Worm (Caenorhabditis elegans): Measurements from ENCODE around the gene ZK938.12.

The ZK938.12 gene

ce11 chrII:9831033-9831432 lies at the start of gene ZK938.12:
TSS of gene ZK938.12 (plus strand) at chrII:9831333.
- TF ChIP-seq cog-1 (tag; optimal IDR thresholded peaks at IDR 0.05) = no peak
- no peak for TF ChIP-seq flt-1 (GFP tag; IDR thresholded peaks at IDR 0.05)
- TF ChIP-seq med-1 (GFP tag; optimal IDR thresholded peaks at IDR 0.05; ENCODE audit: insufficient read depth) = no peak
- TF ChIP-seq T22C8.4 (GFP tag; IDR thresholded peaks at IDR 0.05) = no peak
- no peak for TF ChIP-seq ref-1 (GFP tag; conservative IDR thresholded peaks at IDR 0.05)
- TF ChIP-seq ztf-29 (GFP tag; IDR thresholded peaks at IDR 0.05) = no peak
- TF ChIP-seq klf-2 (GFP tag; conservative IDR thresholded peaks at IDR 0.05) = no peak
- TF ChIP-seq ztf-23 (GFP tag; IDR thresholded peaks at IDR 0.05) = no peak
- no peak for TF ChIP-seq tab-1 (GFP tag; IDR thresholded peaks at IDR 0.05)

- no peak for TF ChIP-seq klf-2 (GFP tag; conservative IDR thresholded peaks at IDR 0.05)
- no peak for TF ChIP-seq ztf-29 (GFP tag; IDR thresholded peaks at IDR 0.05)
- TF ChIP-seq T22C8.4 (GFP tag; IDR thresholded peaks at IDR 0.05) = no peak
- TF ChIP-seq cog-1 (tag; optimal IDR thresholded peaks at IDR 0.05) = no peak
- TF ChIP-seq med-1 (GFP tag; optimal IDR thresholded peaks at IDR 0.05; ENCODE audit: insufficient read depth) = no peak
- TF ChIP-seq ref-1 (GFP tag; conservative IDR thresholded peaks at IDR 0.05) = no peak
- TF ChIP-seq tab-1 (GFP tag; IDR thresholded peaks at IDR 0.05) = no peak
- no peak for TF ChIP-seq flt-1 (GFP tag; IDR thresholded peaks at IDR 0.05)
- no peak for TF ChIP-seq ztf-23 (GFP tag; IDR thresholded peaks at IDR 0.05)
Measured at ce11 chrII:9781842-9782241, 49.3 kb upstream of the ZK938.12 start, which contains the start of gene cyp-13A1. TSS of gene cyp-13A1 (minus strand) at chrII:9781997.

ce11 chrII:9782337-9782736 lies 48.8 kb upstream of the ZK938.12 start, which contains the start of gene T10B9.14:
TSS of gene T10B9.14 (minus strand) at chrII:9782437.
- TF ChIP-seq klf-2 (GFP tag; conservative IDR thresholded peaks at IDR 0.05) (no peak), flt-1 (GFP tag; IDR thresholded peaks at IDR 0.05) (no peak), cog-1 (tag; optimal IDR thresholded peaks at IDR 0.05) (no peak), tab-1 (GFP tag; IDR thresholded peaks at IDR 0.05) (no peak), med-1 (GFP tag; optimal IDR thresholded peaks at IDR 0.05; ENCODE audit: insufficient read depth) (no peak), T22C8.4 (GFP tag; IDR thresholded peaks at IDR 0.05) (no peak), ref-1 (GFP tag; conservative IDR thresholded peaks at IDR 0.05) (no peak), ztf-29 (GFP tag; IDR thresholded peaks at IDR 0.05) (no peak), ztf-23 (GFP tag; IDR thresholded peaks at IDR 0.05) (no peak)

ce11 chrII:9786215-9786614 lies 44.9 kb upstream of the ZK938.12 start:
- no peak for TF ChIP-seq ref-1 (GFP tag; conservative IDR thresholded peaks at IDR 0.05)
- TF ChIP-seq ztf-23 (GFP tag; IDR thresholded peaks at IDR 0.05) = no peak
- no peak for TF ChIP-seq flt-1 (GFP tag; IDR thresholded peaks at IDR 0.05)
- TF ChIP-seq T22C8.4 (GFP tag; IDR thresholded peaks at IDR 0.05) = no peak
- no peak for TF ChIP-seq klf-2 (GFP tag; conservative IDR thresholded peaks at IDR 0.05)
- no peak for TF ChIP-seq tab-1 (GFP tag; IDR thresholded peaks at IDR 0.05)
- no peak for TF ChIP-seq cog-1 (tag; optimal IDR thresholded peaks at IDR 0.05)
- no peak for TF ChIP-seq med-1 (GFP tag; optimal IDR thresholded peaks at IDR 0.05; ENCODE audit: insufficient read depth)
- TF ChIP-seq ztf-29 (GFP tag; IDR thresholded peaks at IDR 0.05) = no peak

- TF ChIP-seq cog-1 (tag; optimal IDR thresholded peaks at IDR 0.05) (no peak), med-1 (GFP tag; optimal IDR thresholded peaks at IDR 0.05; ENCODE audit: insufficient read depth) (no peak), flt-1 (GFP tag; IDR thresholded peaks at IDR 0.05) (no peak), tab-1 (GFP tag; IDR thresholded peaks at IDR 0.05) (no peak), ztf-29 (GFP tag; IDR thresholded peaks at IDR 0.05) (no peak), ref-1 (GFP tag; conservative IDR thresholded peaks at IDR 0.05) (no peak), klf-2 (GFP tag; conservative IDR thresholded peaks at IDR 0.05) (no peak), T22C8.4 (GFP tag; IDR thresholded peaks at IDR 0.05) (no peak), ztf-23 (GFP tag; IDR thresholded peaks at IDR 0.05) (no peak)
Measured at ce11 chrII:9787395-9788152, 43.6 kb upstream of the ZK938.12 start, which contains the start of gene cyp-13A2. TSS of gene cyp-13A2 (minus strand) at chrII:9787629.

- no peak for TF ChIP-seq ztf-23 (GFP tag; IDR thresholded peaks at IDR 0.05)
- no peak for TF ChIP-seq flt-1 (GFP tag; IDR thresholded peaks at IDR 0.05)
- no peak for TF ChIP-seq ref-1 (GFP tag; conservative IDR thresholded peaks at IDR 0.05)
- no peak for TF ChIP-seq tab-1 (GFP tag; IDR thresholded peaks at IDR 0.05)
- no peak for TF ChIP-seq ztf-29 (GFP tag; IDR thresholded peaks at IDR 0.05)
- TF ChIP-seq cog-1 (tag; optimal IDR thresholded peaks at IDR 0.05) = no peak
- no peak for TF ChIP-seq T22C8.4 (GFP tag; IDR thresholded peaks at IDR 0.05)
- TF ChIP-seq med-1 (GFP tag; optimal IDR thresholded peaks at IDR 0.05; ENCODE audit: insufficient read depth) = no peak
- TF ChIP-seq klf-2 (GFP tag; conservative IDR thresholded peaks at IDR 0.05) = no peak
Measured at ce11 chrII:9791185-9791584, 39.9 kb upstream of the ZK938.12 start.

ce11 chrII:9793197-9793596 lies 37.9 kb upstream of the ZK938.12 start, which contains the start of gene cyp-13A3:
TSS of gene cyp-13A3 (minus strand) at chrII:9793297.
- TF ChIP-seq tab-1 (GFP tag; IDR thresholded peaks at IDR 0.05) (no peak), med-1 (GFP tag; optimal IDR thresholded peaks at IDR 0.05; ENCODE audit: insufficient read depth) (no peak), ref-1 (GFP tag; conservative IDR thresholded peaks at IDR 0.05) (no peak), flt-1 (GFP tag; IDR thresholded peaks at IDR 0.05) (no peak), T22C8.4 (GFP tag; IDR thresholded peaks at IDR 0.05) (no peak), cog-1 (tag; optimal IDR thresholded peaks at IDR 0.05) (no peak), ztf-23 (GFP tag; IDR thresholded peaks at IDR 0.05) (no peak), ztf-29 (GFP tag; IDR thresholded peaks at IDR 0.05) (no peak), klf-2 (GFP tag; conservative IDR thresholded peaks at IDR 0.05) (no peak)

- no peak for TF ChIP-seq med-1 (GFP tag; optimal IDR thresholded peaks at IDR 0.05; ENCODE audit: insufficient read depth)
- TF ChIP-seq flt-1 (GFP tag; IDR thresholded peaks at IDR 0.05) = no peak
- TF ChIP-seq tab-1 (GFP tag; IDR thresholded peaks at IDR 0.05) = no peak
- no peak for TF ChIP-seq klf-2 (GFP tag; conservative IDR thresholded peaks at IDR 0.05)
- TF ChIP-seq cog-1 (tag; optimal IDR thresholded peaks at IDR 0.05) = no peak
- TF ChIP-seq ztf-29 (GFP tag; IDR thresholded peaks at IDR 0.05) = no peak
- no peak for TF ChIP-seq T22C8.4 (GFP tag; IDR thresholded peaks at IDR 0.05)
- no peak for TF ChIP-seq ztf-23 (GFP tag; IDR thresholded peaks at IDR 0.05)
- no peak for TF ChIP-seq ref-1 (GFP tag; conservative IDR thresholded peaks at IDR 0.05)
Measured at ce11 chrII:9797664-9798063, 33.5 kb upstream of the ZK938.12 start, which contains the start of gene cyp-13A4. TSS of gene cyp-13A4 (minus strand) at chrII:9797740.

- TF ChIP-seq ztf-23 (GFP tag; IDR thresholded peaks at IDR 0.05) = no peak
- no peak for TF ChIP-seq cog-1 (tag; optimal IDR thresholded peaks at IDR 0.05)
- TF ChIP-seq ztf-29 (GFP tag; IDR thresholded peaks at IDR 0.05) = no peak
- no peak for TF ChIP-seq T22C8.4 (GFP tag; IDR thresholded peaks at IDR 0.05)
- no peak for TF ChIP-seq klf-2 (GFP tag; conservative IDR thresholded peaks at IDR 0.05)
- no peak for TF ChIP-seq ref-1 (GFP tag; conservative IDR thresholded peaks at IDR 0.05)
- no peak for TF ChIP-seq tab-1 (GFP tag; IDR thresholded peaks at IDR 0.05)
- no peak for TF ChIP-seq med-1 (GFP tag; optimal IDR thresholded peaks at IDR 0.05; ENCODE audit: insufficient read depth)
Measured at ce11 chrII:9800251-9800650, 30.9 kb upstream of the ZK938.12 start, which contains the start of gene cyp-13A5. TSS of gene cyp-13A5 (minus strand) at chrII:9800362.

Measured in whole organism, midembryonic.